Worm (Caenorhabditis elegans): Measurements from ENCODE around the gene tbc-12.
A peak's percentile ranks its signal among the peaks of the same experiment; 100 is the strongest.

Gene tbc-12

ce11 chrX:2506738-2507137, 25.5 kb downstream of the tbc-12 start (continued):
- no peak for TF ChIP-seq ceh-63 (GFP tag; optimal IDR thresholded peaks at IDR 0.05)
- no peak for TF ChIP-seq elt-2 (tag; optimal IDR thresholded peaks at IDR 0.05)

DNA sequence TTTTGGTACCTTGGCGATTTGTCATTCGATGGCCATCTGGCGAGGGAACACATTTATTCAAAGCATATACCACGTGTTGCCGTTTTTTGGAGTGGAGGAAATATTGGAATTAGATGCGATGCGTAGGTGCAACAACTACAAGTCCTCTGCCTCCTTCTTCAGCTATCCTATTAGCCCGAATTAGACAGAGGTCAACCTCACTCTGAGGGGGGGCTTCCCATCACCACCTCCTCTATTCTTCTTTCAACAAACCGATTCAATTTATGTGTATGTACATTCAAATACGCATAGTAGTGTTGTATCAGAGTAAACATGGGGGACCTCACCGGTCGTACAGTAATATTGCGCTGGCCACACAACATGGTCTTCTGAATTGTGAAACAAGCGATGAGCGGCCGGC, 34.4 kb downstream of the tbc-12 start:
- no peak for TF ChIP-seq ztf-11 (tag; optimal IDR thresholded peaks at IDR 0.05)
- peak; percentile 4 for TF ChIP-seq lin-14 (GFP tag; optimal IDR thresholded peaks at IDR 0.05)
- peak; percentile 25 for TF ChIP-seq ceh-8 (GFP tag; optimal IDR thresholded peaks at IDR 0.05)

DNA sequence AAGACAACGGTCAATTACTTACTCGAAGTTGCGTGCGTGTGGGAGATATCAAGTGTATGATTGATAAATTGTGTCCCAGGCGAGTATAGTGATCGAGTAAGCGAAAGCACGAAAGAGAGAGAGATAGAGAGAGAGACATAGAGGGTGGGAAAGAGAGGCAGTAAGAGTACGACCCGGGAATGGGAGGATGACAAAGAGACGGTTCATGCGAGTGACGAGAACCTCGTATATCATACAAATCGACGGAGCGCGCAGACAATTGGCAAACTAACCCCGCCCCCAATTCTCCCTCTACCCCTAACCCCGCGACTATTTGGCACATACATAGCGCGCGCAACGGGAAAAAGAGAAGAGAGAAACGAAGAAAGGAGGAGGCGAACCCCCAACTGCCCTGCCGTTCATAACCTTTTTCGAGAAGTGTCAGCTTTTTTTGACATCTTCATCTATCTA, 36.4 kb downstream of the tbc-12 start, which contains the start of gene rabr-1:
Gene rabr-1 (plus strand): TSS at position 316 of the 450 bp plus-strand sequence.
- no peak for TF ChIP-seq fos-1 (tag; optimal IDR thresholded peaks at IDR 0.05)
- no peak for TF ChIP-seq fkh-10 (GFP tag; optimal IDR thresholded peaks at IDR 0.05)
- TF ChIP-seq aly-2 (tag; optimal IDR thresholded peaks at IDR 0.05), result no peak
- TF ChIP-seq ceh-90 (tag; optimal IDR thresholded peaks at IDR 0.05), result no peak
- no peak for TF ChIP-seq sup-37 (GFP tag; optimal IDR thresholded peaks at IDR 0.05)
- no peak for TF ChIP-seq unc-98 (GFP tag; IDR thresholded peaks at IDR 0.05)
- TF ChIP-seq nhr-19 (GFP tag; conservative IDR thresholded peaks at IDR 0.05), result peak; percentile 62
- TF ChIP-seq hlh-4 (tag; optimal IDR thresholded peaks at IDR 0.05), result no peak
- TF ChIP-seq ztf-11 (tag; optimal IDR thresholded peaks at IDR 0.05), result no peak
- TF ChIP-seq tbx-2 (tag; optimal IDR thresholded peaks at IDR 0.05), result peak; percentile 61
- no peak for TF ChIP-seq sptf-1 (tag; optimal IDR thresholded peaks at IDR 0.05)
- TF ChIP-seq pax-3 (tag; optimal IDR thresholded peaks at IDR 0.05), result no peak
- peak; percentile 54 for TF ChIP-seq irx-1 (tag; optimal IDR thresholded peaks at IDR 0.05)
- TF ChIP-seq lin-39 (tag; optimal IDR thresholded peaks at IDR 0.05), result no peak
- peak in 4 of 6 experiments; percentile 47 to 85 (median 62) for TF ChIP-seq elt-3 (tag; optimal IDR thresholded peaks at IDR 0.05)
- TF ChIP-seq nhr-237 (tag; optimal IDR thresholded peaks at IDR 0.05), result no peak
- TF ChIP-seq skn-1 (tag; optimal IDR thresholded peaks at IDR 0.05), result peak; percentile 97
- TF ChIP-seq jun-1 (tag; optimal IDR thresholded peaks at IDR 0.05), result no peak
- TF ChIP-seq hpl-2 (GFP tag; optimal IDR thresholded peaks at IDR 0.05), result no peak
- no peak for TF ChIP-seq Y116A8C.19 (tag; optimal IDR thresholded peaks at IDR 0.05; ENCODE audit: borderline replicate concordance)
- TF ChIP-seq tlp-1 (tag; optimal IDR thresholded peaks at IDR 0.05), result no peak
- no peak for TF ChIP-seq fkh-4 (tag; optimal IDR thresholded peaks at IDR 0.05; ENCODE audit: borderline replicate concordance)
- TF ChIP-seq mef-2 (tag; optimal IDR thresholded peaks at IDR 0.05), result no peak
- TF ChIP-seq fkh-8 (tag; optimal IDR thresholded peaks at IDR 0.05), result no peak
- TF ChIP-seq snpc-4 (tag; optimal IDR thresholded peaks at IDR 0.05), result no peak
- TF ChIP-seq ceh-88 (GFP tag; IDR thresholded peaks at IDR 0.05), result no peak
- TF ChIP-seq unc-30 (tag; optimal IDR thresholded peaks at IDR 0.05), result no peak
- peak; percentile 73 for TF ChIP-seq nhr-20 (tag; optimal IDR thresholded peaks at IDR 0.05)
- TF ChIP-seq ceh-8 (GFP tag; optimal IDR thresholded peaks at IDR 0.05), result no peak
- TF ChIP-seq grh-1 (GFP tag; IDR thresholded peaks at IDR 0.05), result peak; percentile 47
- no peak for TF ChIP-seq lin-15B (tag; optimal IDR thresholded peaks at IDR 0.05)
- no peak for TF ChIP-seq pqm-1 (tag; optimal IDR thresholded peaks at IDR 0.05)
- peak in 1 of 2 experiments; percentile 33 for TF ChIP-seq efl-1 (optimal IDR thresholded peaks at IDR 0.05)
- TF ChIP-seq efl-1 (GFP tag; optimal IDR thresholded peaks at IDR 0.05 in 1 of 2), result no peak
- peak; percentile 89 for TF ChIP-seq blmp-1 (tag; optimal IDR thresholded peaks at IDR 0.05)
- peak; percentile 32 for TF ChIP-seq rnt-1 (tag; optimal IDR thresholded peaks at IDR 0.05)
- no peak for TF ChIP-seq egl-27 (tag; optimal IDR thresholded peaks at IDR 0.05)
- TF ChIP-seq isw-1 (GFP tag; IDR thresholded peaks at IDR 0.05), result no peak
- TF ChIP-seq ceh-63 (GFP tag; optimal IDR thresholded peaks at IDR 0.05), result no peak
- peak; percentile 18 for TF ChIP-seq swsn-7 (tag; optimal IDR thresholded peaks at IDR 0.05)
- peak; percentile 22 for TF ChIP-seq nhr-77 (tag; optimal IDR thresholded peaks at IDR 0.05)
- TF ChIP-seq dpl-1 (GFP tag; optimal IDR thresholded peaks at IDR 0.05), result peak in 1 of 3 experiments; percentile 1
- no peak for TF ChIP-seq sox-4 (tag; optimal IDR thresholded peaks at IDR 0.05)
- no peak for TF ChIP-seq F16B12.6 (tag; optimal IDR thresholded peaks at IDR 0.05)
- no peak for TF ChIP-seq lin-13 (GFP tag; optimal IDR thresholded peaks at IDR 0.05)
- peak; percentile 62 for TF ChIP-seq nhr-71 (tag; optimal IDR thresholded peaks at IDR 0.05)
- no peak for TF ChIP-seq efl-3 (GFP tag; optimal IDR thresholded peaks at IDR 0.05)
- TF ChIP-seq nhr-12 (tag; optimal IDR thresholded peaks at IDR 0.05), result no peak
